Fruit fly (Drosophila melanogaster) whole organism, adult: Measurements from ENCODE around the gene Ntl.
"Not testable (repeated sequence)": the region's sequence is repeated elsewhere in the genome, so short reads cannot be mapped to it uniquely, and the experiment has no call there.

ENCODE experiments used
- CG11617 ChIP-seq: fragments of 200-800 bp; sonication (Bioruptor generic); optimal IDR thresholded peaks from 2 replicates; lab custom pipeline; 2017; ENCODE audit warnings: mild to moderate bottlenecking, missing biosample characterization, missing genetic modification reagents, missing genetic modification characterization
- CG12768 ChIP-seq: fragments of 200-800 bp; sonication (Bioruptor generic); optimal IDR thresholded peaks from 2 replicates; lab custom pipeline; 2017; ENCODE audit warnings: missing biosample characterization, missing genetic modification characterization, mild to moderate bottlenecking, moderate library complexity, missing genetic modification reagents
- CG14711 ChIP-seq: fragments of 200-800 bp; sonication (Bioruptor generic); optimal IDR thresholded peaks from 2 replicates; lab custom pipeline; 2018; ENCODE audit warnings: missing biosample characterization, mild to moderate bottlenecking, missing genetic modification characterization, moderate library complexity
- CG1620 ChIP-seq: fragments of 200-800 bp; sonication (Bioruptor generic); optimal IDR thresholded peaks from 2 replicates; lab custom pipeline; 2016; ENCODE audit warnings: missing biosample characterization, missing genetic modification characterization
- CG33017 ChIP-seq: fragments of 200-800 bp; sonication (Bioruptor generic); optimal IDR thresholded peaks from 2 replicates; lab custom pipeline; 2018; ENCODE audit warnings: missing biosample characterization, mild to moderate bottlenecking, missing genetic modification characterization, moderate library complexity
- CG5204 ChIP-seq: fragments of 200-800 bp; sonication (Bioruptor generic); optimal IDR thresholded peaks from 2 replicates; lab custom pipeline; 2016; ENCODE audit warnings: missing biosample characterization, missing genetic modification characterization
- CG7045 ChIP-seq: fragments of 200-800 bp; sonication (Bioruptor generic); optimal IDR thresholded peaks from 2 replicates; lab custom pipeline; 2017; ENCODE audit warnings: missing biosample characterization, mild to moderate bottlenecking, missing genetic modification characterization
- CG7101 ChIP-seq: fragments of 200-800 bp; sonication (Bioruptor generic); optimal IDR thresholded peaks from 2 replicates; lab custom pipeline; 2018; ENCODE audit warnings: missing biosample characterization, mild to moderate bottlenecking, missing genetic modification characterization, moderate library complexity
- Clk ChIP-seq: fragments of 200-800 bp; sonication (Bioruptor generic); optimal IDR thresholded peaks from 2 replicates; lab custom pipeline; 2017; ENCODE audit warnings: missing biosample characterization, missing genetic modification characterization
- Crg-1 ChIP-seq: fragments of 200-800 bp; sonication (Bioruptor generic); optimal IDR thresholded peaks from 2 replicates; lab custom pipeline; 2016; ENCODE audit warnings: missing biosample characterization, missing genetic modification characterization
- Hr96 ChIP-seq: fragments of 200-800 bp; sonication (Bioruptor generic); optimal IDR thresholded peaks from 2 replicates; lab custom pipeline; 2016; ENCODE audit warnings: missing biosample characterization, missing genetic modification characterization
- Mnt ChIP-seq: fragments of 200-800 bp; sonication (Bioruptor generic); optimal IDR thresholded peaks from 2 replicates; lab custom pipeline; 2016; ENCODE audit warnings: missing biosample characterization, mild to moderate bottlenecking, missing genetic modification characterization
- bab1 ChIP-seq: fragments of 200-800 bp; sonication (Bioruptor generic); optimal IDR thresholded peaks from 3 replicates; lab custom pipeline; 2019; ENCODE audit warnings: missing biosample characterization, mild to moderate bottlenecking, missing genetic modification characterization, moderate library complexity
- cic ChIP-seq: fragments of 200-800 bp; sonication (Bioruptor generic); optimal IDR thresholded peaks from 2 replicates; lab custom pipeline; 2017; ENCODE audit warnings: missing biosample characterization, mild to moderate bottlenecking, missing genetic modification characterization, moderate library complexity
- cnc ChIP-seq, 2 experiments: fragments of >200 bp; optimal IDR thresholded peaks; 2 replicates each; lab custom pipeline; 2017
- kay ChIP-seq: fragments of 200-800 bp; sonication (Bioruptor generic); peaks from one replicate; lab custom pipeline; 2016; ENCODE audit warnings: missing biosample characterization, missing genetic modification characterization, borderline replicate concordance
- ovo ChIP-seq: fragments of 200-800 bp; sonication (Bioruptor generic); optimal IDR thresholded peaks from 2 replicates; lab custom pipeline; 2016; ENCODE audit warnings: missing biosample characterization, missing genetic modification characterization
- pad ChIP-seq: fragments of 200-800 bp; sonication (Bioruptor generic); optimal IDR thresholded peaks from 3 replicates; lab custom pipeline; 2017; ENCODE audit warnings: missing biosample characterization, missing genetic modification characterization, mild to moderate bottlenecking, moderate library complexity, missing genetic modification reagents
- tj ChIP-seq: fragments of 200-800 bp; sonication (Bioruptor generic); optimal IDR thresholded peaks from 3 replicates; lab custom pipeline; 2017; ENCODE audit warnings: missing biosample characterization, mild to moderate bottlenecking, missing genetic modification characterization, moderate library complexity
- toe ChIP-seq: fragments of 200-800 bp; sonication (Bioruptor generic); optimal IDR thresholded peaks from 2 replicates; lab custom pipeline; 2016; ENCODE audit warnings: missing biosample characterization, missing genetic modification characterization

Ntl gene

dm6 chr2L:7716545-7716944 is 5.9 kb downstream of the Ntl start, which contains the start of gene CG33296:
TSS of gene CG33296 (minus strand) at chr2L:7716645.
- TF ChIP-seq bab1 (GFP tag; lab: Kevin White, UChicago), result no peak
- TF ChIP-seq toe (GFP tag; lab: Kevin White, UChicago), result no peak
- no peak for TF ChIP-seq ovo (GFP tag; lab: Kevin White, UChicago)
- TF ChIP-seq cnc (optimal IDR thresholded peaks at IDR 0.05; lab: Kevin White, UChicago), result no peak
- no peak for TF ChIP-seq CG33017
- no peak for TF ChIP-seq pad (GFP tag; lab: Kevin White, UChicago)
- TF ChIP-seq cic (GFP tag; lab: Kevin White, UChicago), result no peak
- TF ChIP-seq Mnt (GFP tag; lab: Kevin White, UChicago), result no peak
- no peak for TF ChIP-seq CG14711 (tag; lab: Kevin White, UChicago)
- no peak for TF ChIP-seq CG1620
- no peak for TF ChIP-seq CG5204 (GFP tag; lab: Kevin White, UChicago)
- TF ChIP-seq Hr96, result no peak

dm6 chr2L:7719387-7719786 is 8.7 kb downstream of the Ntl start, which contains the start of gene CG13793:
TSS of gene CG13793 (minus strand) at chr2L:7719487.
- TF ChIP-seq kay (peak; percentile 35), ovo (GFP tag; lab: Kevin White, UChicago) (no peak)

dm6 chr2L:7722102-7722501 is 11.4 kb downstream of the Ntl start:
- TF ChIP-seq kay (peak; percentile 69), CG12768 (no peak), CG5204 (GFP tag; lab: Kevin White, UChicago) (no peak)

- no peak for TF ChIP-seq CG5204 (GFP tag; lab: Kevin White, UChicago)
- TF ChIP-seq CG7101 (tag; lab: Kevin White, UChicago), result peak; percentile 21
- peak; percentile 90 for TF ChIP-seq kay
- TF ChIP-seq CG12768, result no peak
- TF ChIP-seq CG7045 (GFP tag; lab: Kevin White, UChicago), result no peak
- TF ChIP-seq CG33017, result peak; percentile 15
These were observed 12.0 kb downstream of the Ntl start, which contains the start of gene CG13794 for dm6 chr2L:7722723-7723122. TSS of gene CG13794 (minus strand) at chr2L:7722823.

dm6 chr2L:7726268-7726997 is 15.8 kb downstream of the Ntl start, which contains the start of gene CG13795:
TSS of gene CG13795 (minus strand) at chr2L:7726298.
- TF ChIP-seq tj (no peak), CG12768 (peak; percentile 54), CG5204 (GFP tag; lab: Kevin White, UChicago) (no peak), Mnt (GFP tag; lab: Kevin White, UChicago) (no peak), toe (GFP tag; lab: Kevin White, UChicago) (peak; percentile 6), CG14711 (tag; lab: Kevin White, UChicago) (no peak), pad (GFP tag; lab: Kevin White, UChicago) (peak; percentile 5), CG7045 (GFP tag; lab: Kevin White, UChicago) (peak; percentile 13), cic (GFP tag; lab: Kevin White, UChicago) (no peak), cnc (optimal IDR thresholded peaks at IDR 0.05; lab: Kevin White, UChicago) (no peak), ovo (GFP tag; lab: Kevin White, UChicago) (no peak), Clk (no peak), CG7101 (tag; lab: Kevin White, UChicago) (peak; percentile 51), CG1620 (no peak), kay (no peak), CG11617 (GFP tag; lab: Kevin White, UChicago) (peak; percentile 13), Crg-1 (GFP tag; lab: Kevin White, UChicago) (no peak), bab1 (GFP tag; lab: Kevin White, UChicago) (no peak), Hr96 (peak; percentile 46), CG33017 (peak; percentile 52)

dm6 chr2L:7732570-7732969 is 21.9 kb downstream of the Ntl start, which contains the start of gene CG13796:
TSS of gene CG13796 (minus strand) at chr2L:7732670.
- not testable (repeated sequence) for TF ChIP-seq CG33017; ovo (GFP tag; lab: Kevin White, UChicago); kay

- not testable (repeated sequence) for TF ChIP-seq ovo (GFP tag; lab: Kevin White, UChicago); Hr96; cic (GFP tag; lab: Kevin White, UChicago)
These were observed 28.0 kb downstream of the Ntl start, which contains the start of gene CG31904 for dm6 chr2L:7738709-7739108. TSS of gene CG31904 (minus strand) at chr2L:7738809.

- TF ChIP-seq CG5204 (GFP tag; lab: Kevin White, UChicago), result no peak
- TF ChIP-seq tj, result no peak
- no peak for TF ChIP-seq Clk
- TF ChIP-seq CG33017, result no peak
- no peak for TF ChIP-seq CG7045 (GFP tag; lab: Kevin White, UChicago)
- TF ChIP-seq kay, result no peak
- TF ChIP-seq CG11617 (GFP tag; lab: Kevin White, UChicago), result no peak
- no peak for TF ChIP-seq CG14711 (tag; lab: Kevin White, UChicago)
- TF ChIP-seq Mnt (GFP tag; lab: Kevin White, UChicago), result no peak
- no peak for TF ChIP-seq bab1 (GFP tag; lab: Kevin White, UChicago)
- no peak for TF ChIP-seq cnc (optimal IDR thresholded peaks at IDR 0.05; lab: Kevin White, UChicago)
- no peak for TF ChIP-seq CG1620
- no peak for TF ChIP-seq cic (GFP tag; lab: Kevin White, UChicago)
- TF ChIP-seq Crg-1 (GFP tag; lab: Kevin White, UChicago), result no peak
- TF ChIP-seq pad (GFP tag; lab: Kevin White, UChicago), result no peak
- TF ChIP-seq ovo (GFP tag; lab: Kevin White, UChicago), result no peak
- TF ChIP-seq CG12768, result no peak
- no peak for TF ChIP-seq CG7101 (tag; lab: Kevin White, UChicago)
These were observed 30.8 kb downstream of the Ntl start, which contains the start of gene Acp1 for dm6 chr2L:7741437-7741836. TSS of gene Acp1 (minus strand) at chr2L:7741537.
